Fruit fly (Drosophila melanogaster): Measurements from ENCODE around the gene CG2017.

Gene CG2017

dm6 chr3R:5833948-5834504 is 28.2 kb downstream of the CG2017 start (continued):
- TF ChIP-seq da (GFP tag; optimal IDR thresholded peaks at IDR 0.05) = no peak
- TF ChIP-seq Gug (GFP tag; IDR thresholded peaks at IDR 0.05) = no peak
- TF ChIP-seq peb (GFP tag; IDR thresholded peaks at IDR 0.05) = no peak
- no peak for TF ChIP-seq abd-A (tag; optimal IDR thresholded peaks at IDR 0.05)
- TF ChIP-seq CG14710 (tag; optimal IDR thresholded peaks at IDR 0.05) = no peak
- TF ChIP-seq Ets65A (GFP tag) = peak; percentile 85
- TF ChIP-seq CG7963 (GFP tag; IDR thresholded peaks at IDR 0.05; ENCODE audit: partially characterized antibody) = no peak
- no peak for TF ChIP-seq BEAF-32 (GFP tag; optimal IDR thresholded peaks at IDR 0.05)
- TF ChIP-seq sob (GFP tag; IDR thresholded peaks at IDR 0.05) = peak; percentile 27; the same call in 1 of the 2 replicates
- TF ChIP-seq p53 (GFP tag; optimal IDR thresholded peaks at IDR 0.05) = no peak
- TF ChIP-seq bsh (GFP tag; optimal IDR thresholded peaks at IDR 0.05) = peak in 1 of 2 experiments; percentile 78
- TF ChIP-seq Hr39 (optimal IDR thresholded peaks at IDR 0.05) = no peak
- no peak for TF ChIP-seq lov (optimal IDR thresholded peaks at IDR 0.05)
- no peak for TF ChIP-seq lov (GFP tag; IDR thresholded peaks at IDR 0.05)
- no peak for TF ChIP-seq CG9876 (GFP tag; optimal IDR thresholded peaks at IDR 0.05)
- no peak for TF ChIP-seq ase (GFP tag; IDR thresholded peaks at IDR 0.05)
- TF ChIP-seq CG11696 (GFP tag; IDR thresholded peaks at IDR 0.05) = no peak
- 0 out of 2 replicates have a peak, but pooled peaks have one; percentile 27 for TF ChIP-seq CG9932 (GFP tag; IDR thresholded peaks at IDR 0.05)
- TF ChIP-seq crol (GFP tag; IDR thresholded peaks at IDR 0.05) = no peak
- no peak for TF ChIP-seq tup (GFP tag; optimal IDR thresholded peaks at IDR 0.05)
- TF ChIP-seq CG31388 (GFP tag; optimal IDR thresholded peaks at IDR 0.05) = no peak
- TF ChIP-seq Elba2 (GFP tag; optimal IDR thresholded peaks at IDR 0.05) = no peak
- TF ChIP-seq eyg (GFP tag; optimal IDR thresholded peaks at IDR 0.05) = no peak
- TF ChIP-seq HLH54F (GFP tag; optimal IDR thresholded peaks at IDR 0.05) = no peak
- no peak for TF ChIP-seq CG16813 (GFP tag; IDR thresholded peaks at IDR 0.05; ENCODE audit: partially characterized antibody)
- no peak for TF ChIP-seq Adf1 (GFP tag; IDR thresholded peaks at IDR 0.05)
- no peak for TF ChIP-seq CG17385 (GFP tag; optimal IDR thresholded peaks at IDR 0.05)
- no peak for TF ChIP-seq ssp (GFP tag; IDR thresholded peaks at IDR 0.05)
- no peak for TF ChIP-seq nerfin-1 (tag; optimal IDR thresholded peaks at IDR 0.05)
- TF ChIP-seq Drgx (GFP tag; IDR thresholded peaks at IDR 0.05) = peak; percentile 95
- TF ChIP-seq caup (GFP tag; optimal IDR thresholded peaks at IDR 0.05; ENCODE audit: severe bottlenecking) = no peak
- no peak for TF ChIP-seq cato (GFP tag; optimal IDR thresholded peaks at IDR 0.05; ENCODE audit: borderline replicate concordance)
- TF ChIP-seq CG4854 (GFP tag; optimal IDR thresholded peaks at IDR 0.05) = no peak
- TF ChIP-seq Usf (GFP tag; optimal IDR thresholded peaks at IDR 0.05) = no peak
- no peak for TF ChIP-seq Poxn (GFP tag; IDR thresholded peaks at IDR 0.05)
- no peak for TF ChIP-seq eve (GFP tag; optimal IDR thresholded peaks at IDR 0.05)
- no peak for TF ChIP-seq pros (GFP tag; optimal IDR thresholded peaks at IDR 0.05)
- TF ChIP-seq sug (tag; optimal IDR thresholded peaks at IDR 0.05) = no peak
- no peak for TF ChIP-seq CG7987 (GFP tag; optimal IDR thresholded peaks at IDR 0.05)
- peak; percentile 9 for TF ChIP-seq CG15269 (tag; optimal IDR thresholded peaks at IDR 0.05)
- no peak for TF ChIP-seq hkb (optimal IDR thresholded peaks at IDR 0.05)
- no peak for TF ChIP-seq hkb (GFP tag; IDR thresholded peaks at IDR 0.05)
- TF ChIP-seq sna (GFP tag; IDR thresholded peaks at IDR 0.05; ENCODE audit: partially characterized antibody) = no peak
- TF ChIP-seq CG10462 (GFP tag; optimal IDR thresholded peaks at IDR 0.05) = no peak
- no peak for TF ChIP-seq CG8765 (GFP tag; IDR thresholded peaks at IDR 0.05)
- no peak for TF ChIP-seq stwl (tag; optimal IDR thresholded peaks at IDR 0.05)
- TF ChIP-seq CG6689 (GFP tag; IDR thresholded peaks at IDR 0.05) = no peak
- no peak for TF ChIP-seq CG7928 (GFP tag; optimal IDR thresholded peaks at IDR 0.05)
- no peak for TF ChIP-seq Vsx1 (GFP tag; optimal IDR thresholded peaks at IDR 0.05)
- peak; percentile 36 for TF ChIP-seq corto (GFP tag; optimal IDR thresholded peaks at IDR 0.05)
- no peak for TF ChIP-seq tx (GFP tag; optimal IDR thresholded peaks at IDR 0.05)
- no peak for TF ChIP-seq Scr (GFP tag; IDR thresholded peaks at IDR 0.05; ENCODE audit: partially characterized antibody)
